Fruit fly (Drosophila melanogaster): ENCODE data around the gene Mical.

Mical gene

dm6 chr3R:9977494-9977893 is 65.2 kb downstream of the Mical start:
- TF ChIP-seq foxo (GFP tag; optimal IDR thresholded peaks at IDR 0.05) (peak in 1 of 2 experiments; percentile 1), dl (GFP tag; optimal IDR thresholded peaks at IDR 0.05; ENCODE audit: insufficient read depth in 1 of 2, partially characterized antibody in 2 of 2) (no peak)

dm6 chr3R:9968827-9969675 is 73.6 kb downstream of the Mical start:
- TF ChIP-seq rgr (GFP tag; optimal IDR thresholded peaks at IDR 0.05) (no peak), foxo (GFP tag; optimal IDR thresholded peaks at IDR 0.05) (no peak), jim (GFP tag; optimal IDR thresholded peaks at IDR 0.05) (no peak), brk (GFP tag; optimal IDR thresholded peaks at IDR 0.05) (no peak), Hr83 (GFP tag; optimal IDR thresholded peaks at IDR 0.05; ENCODE audit: poor library complexity, severe bottlenecking) (peak; percentile 33), Jra (GFP tag; optimal IDR thresholded peaks at IDR 0.05) (peak; percentile 21), CrebA (GFP tag; optimal IDR thresholded peaks at IDR 0.05; ENCODE audit: borderline replicate concordance) (peak; percentile 36), tai (GFP tag; optimal IDR thresholded peaks at IDR 0.05) (no peak), Dif (GFP tag; optimal IDR thresholded peaks at IDR 0.05; ENCODE audit: partially characterized antibody) (no peak), br (GFP tag; optimal IDR thresholded peaks at IDR 0.05) (peak; percentile 24), Vsx2 (GFP tag; optimal IDR thresholded peaks at IDR 0.05; ENCODE audit: partially characterized antibody) (no peak), Hr78 (GFP tag; optimal IDR thresholded peaks at IDR 0.05) (no peak), h (GFP tag; optimal IDR thresholded peaks at IDR 0.05) (peak; percentile 81), Rel (GFP tag; optimal IDR thresholded peaks at IDR 0.05) (no peak), Rel (tag; optimal IDR thresholded peaks at IDR 0.05) (peak; percentile 98), psq (GFP tag; optimal IDR thresholded peaks at IDR 0.05) (peak; percentile 20), OdsH (GFP tag; optimal IDR thresholded peaks at IDR 0.05) (no peak), Hnf4 (GFP tag; optimal IDR thresholded peaks at IDR 0.05) (peak; percentile 70), N (GFP tag; optimal IDR thresholded peaks at IDR 0.05) (no peak), HLH106 (tag; optimal IDR thresholded peaks at IDR 0.05) (no peak), dsf (GFP tag; optimal IDR thresholded peaks at IDR 0.05; ENCODE audit: borderline replicate concordance) (no peak), CG32264 (GFP tag; optimal IDR thresholded peaks at IDR 0.05) (no peak), GATAd (GFP tag; optimal IDR thresholded peaks at IDR 0.05) (no peak)

- TF ChIP-seq fru (GFP tag; optimal IDR thresholded peaks at IDR 0.05) (peak; percentile 43), Mio (GFP tag; optimal IDR thresholded peaks at IDR 0.05) (no peak), dmrt93B (GFP tag; optimal IDR thresholded peaks at IDR 0.05) (no peak), CG32264 (GFP tag; optimal IDR thresholded peaks at IDR 0.05) (no peak), CrebA (GFP tag; optimal IDR thresholded peaks at IDR 0.05; ENCODE audit: borderline replicate concordance) (peak; percentile 70), tai (GFP tag; optimal IDR thresholded peaks at IDR 0.05) (no peak), HLH106 (tag; optimal IDR thresholded peaks at IDR 0.05) (no peak), Abd-B (GFP tag; optimal IDR thresholded peaks at IDR 0.05) (no peak), CG9705 (GFP tag; optimal IDR thresholded peaks at IDR 0.05) (no peak), Myc (optimal IDR thresholded peaks at IDR 0.05) (no peak), Rel (GFP tag; optimal IDR thresholded peaks at IDR 0.05) (no peak), Rel (tag; optimal IDR thresholded peaks at IDR 0.05) (peak; percentile 84), dsf (GFP tag; optimal IDR thresholded peaks at IDR 0.05; ENCODE audit: borderline replicate concordance) (no peak), GATAd (GFP tag; optimal IDR thresholded peaks at IDR 0.05) (no peak), pan (optimal IDR thresholded peaks at IDR 0.05) (no peak), Dfd (GFP tag; optimal IDR thresholded peaks at IDR 0.05) (no peak), sage (GFP tag; optimal IDR thresholded peaks at IDR 0.05) (no peak), psq (GFP tag; optimal IDR thresholded peaks at IDR 0.05) (no peak), Hr83 (GFP tag; optimal IDR thresholded peaks at IDR 0.05; ENCODE audit: poor library complexity, severe bottlenecking) (peak; percentile 16), h (GFP tag; optimal IDR thresholded peaks at IDR 0.05) (peak; percentile 53), Vsx2 (GFP tag; optimal IDR thresholded peaks at IDR 0.05; ENCODE audit: partially characterized antibody) (no peak), Sp1 (GFP tag; optimal IDR thresholded peaks at IDR 0.05) (no peak), brk (GFP tag; optimal IDR thresholded peaks at IDR 0.05) (no peak), Hr78 (GFP tag; optimal IDR thresholded peaks at IDR 0.05) (no peak), N (GFP tag; optimal IDR thresholded peaks at IDR 0.05) (no peak), Hnf4 (GFP tag; optimal IDR thresholded peaks at IDR 0.05) (peak; percentile 20), usp (GFP tag; optimal IDR thresholded peaks at IDR 0.05) (no peak)
Observed at dm6 chr3R:9968239-9968638, 74.5 kb downstream of the Mical start.

Data from whole organism, wandering third instar larva.